Worm (Caenorhabditis elegans) whole organism, L4 larva: ENCODE data around the gene F01D5.1.

Experiments
- F49E8.2 ChIP-seq: sonication (generic microtip); optimal IDR thresholded peaks from 2 replicates; lab custom pipeline; 2016; ENCODE audit warnings: missing compliant biosample characterization, mild to moderate bottlenecking, missing genetic modification characterization, borderline replicate concordance
- ZK546.5 ChIP-seq, 2 experiments: sonication (generic microtip); optimal IDR thresholded peaks; 2 replicates each; lab custom pipeline; 2017; ENCODE audit warnings: missing biosample characterization in 2 of 2, missing genetic modification characterization in 2 of 2
- lin-39 ChIP-seq: fragments of 150-350 bp; optimal IDR thresholded peaks from 2 replicates; lab custom pipeline; 2014; ENCODE audit warnings: missing biosample characterization, missing genetic modification reagents, missing genetic modification characterization

- TF ChIP-seq F49E8.2, result no peak
- TF ChIP-seq ZK546.5 (tag; optimal IDR thresholded peaks at IDR 0.05; lab: Kevin White, UChicago), result no peak
- no peak for TF ChIP-seq lin-39 (tag; lab: Kevin White, UChicago)
Measured at ce11 chrII:14008359-14008758, 11.0 kb upstream of the F01D5.1 start, which contains the start of gene F01D5.7.
